Worm (Caenorhabditis elegans): ENCODE measurements around the gene jmjd-5.
A peak's percentile ranks its signal among the peaks of the same experiment; 100 is the strongest.

Gene jmjd-5

DNA sequence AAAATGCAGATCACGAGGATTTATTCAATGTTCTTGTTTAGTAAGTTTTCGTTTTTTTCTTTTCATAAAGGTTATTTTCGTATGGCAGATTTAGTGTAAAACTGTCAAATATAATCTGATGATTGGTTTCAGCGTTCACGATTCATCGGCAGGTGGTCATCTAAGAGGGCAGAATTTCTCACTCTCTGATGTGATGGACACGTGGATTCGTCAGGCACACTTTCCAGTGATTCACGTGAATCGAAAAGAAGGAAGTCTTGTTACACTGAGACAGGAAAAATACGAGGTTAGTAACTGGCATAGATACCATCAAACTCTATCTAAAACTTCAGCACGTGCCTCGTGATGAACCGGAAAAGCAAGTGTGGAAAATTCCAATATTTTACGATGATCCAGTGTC lies 32.6 kb upstream of the jmjd-5 start (continued):
- no peak for TF ChIP-seq madf-5 (GFP tag; IDR thresholded peaks at IDR 0.05)
- peak in 1 of 2 experiments; percentile 73 for TF ChIP-seq unc-62 (GFP tag; optimal IDR thresholded peaks at IDR 0.05 in 1 of 2)
- no peak for TF ChIP-seq unc-62 (tag; optimal IDR thresholded peaks at IDR 0.05)
- TF ChIP-seq nhr-102 (tag; optimal IDR thresholded peaks at IDR 0.05): no peak
- TF ChIP-seq gei-8 (GFP tag; optimal IDR thresholded peaks at IDR 0.05): no peak
- TF ChIP-seq skn-1 (tag; optimal IDR thresholded peaks at IDR 0.05): no peak
- no peak for TF ChIP-seq daf-12 (tag; optimal IDR thresholded peaks at IDR 0.05)
- TF ChIP-seq Y75B8A.6 (GFP tag; IDR thresholded peaks at IDR 0.05): no peak
- TF ChIP-seq unc-39 (tag; optimal IDR thresholded peaks at IDR 0.05): no peak
- TF ChIP-seq hmg-1.1 (GFP tag; IDR thresholded peaks at IDR 0.05): no peak
- no peak for TF ChIP-seq ceh-28 (tag; optimal IDR thresholded peaks at IDR 0.05)
- TF ChIP-seq mxl-3 (GFP tag; optimal IDR thresholded peaks at IDR 0.05): peak; percentile 73
- no peak for TF ChIP-seq vab-7 (GFP tag; IDR thresholded peaks at IDR 0.05)
- TF ChIP-seq pha-4 (GFP tag; IDR thresholded peaks at IDR 0.05): no peak
- no peak for TF ChIP-seq pha-4 (tag; optimal IDR thresholded peaks at IDR 0.05)
- no peak for TF ChIP-seq tag-97 (GFP tag; IDR thresholded peaks at IDR 0.05)
- TF ChIP-seq T20F7.1 (GFP tag; optimal IDR thresholded peaks at IDR 0.05): no peak
- no peak for TF ChIP-seq F26F4.8 (GFP tag; conservative IDR thresholded peaks at IDR 0.05)
- TF ChIP-seq nhr-76 (tag; optimal IDR thresholded peaks at IDR 0.05): no peak
- TF ChIP-seq nhr-41 (GFP tag; IDR thresholded peaks at IDR 0.05): no peak
- no peak for TF ChIP-seq lin-13 (GFP tag; optimal IDR thresholded peaks at IDR 0.05)
- peak; percentile 34 for TF ChIP-seq hlh-11 (tag; optimal IDR thresholded peaks at IDR 0.05)
- TF ChIP-seq daf-19 (GFP tag; conservative IDR thresholded peaks at IDR 0.05): no peak
- TF ChIP-seq madf-9 (GFP tag; conservative IDR thresholded peaks at IDR 0.05): no peak
- TF ChIP-seq ZK337.2 (GFP tag; IDR thresholded peaks at IDR 0.05): no peak
- no peak for TF ChIP-seq fkh-10 (GFP tag; optimal IDR thresholded peaks at IDR 0.05)
- TF ChIP-seq ztf-11 (tag; optimal IDR thresholded peaks at IDR 0.05): no peak
- TF ChIP-seq egl-27 (tag; optimal IDR thresholded peaks at IDR 0.05): no peak
- TF ChIP-seq mep-1 (tag; optimal IDR thresholded peaks at IDR 0.05): no peak
- TF ChIP-seq F44E2.7 (GFP tag; IDR thresholded peaks at IDR 0.05): no peak
- TF ChIP-seq ces-1 (GFP tag; optimal IDR thresholded peaks at IDR 0.05): no peak
- no peak for TF ChIP-seq nhr-28 (tag; optimal IDR thresholded peaks at IDR 0.05)
- peak; percentile 77 for TF ChIP-seq hlh-30 (tag; optimal IDR thresholded peaks at IDR 0.05; ENCODE audit: insufficient read depth)
- no peak for TF ChIP-seq F10B5.3 (tag; optimal IDR thresholded peaks at IDR 0.05)
- TF ChIP-seq nhr-25 (tag; optimal IDR thresholded peaks at IDR 0.05; ENCODE audit: borderline replicate concordance, insufficient read depth): no peak
- TF ChIP-seq nhr-11 (tag; optimal IDR thresholded peaks at IDR 0.05): no peak
- no peak for TF ChIP-seq zip-11 (GFP tag; IDR thresholded peaks at IDR 0.05)
- TF ChIP-seq mxl-2 (GFP tag; conservative IDR thresholded peaks at IDR 0.05): peak; percentile 83
- no peak for TF ChIP-seq daf-8 (GFP tag; IDR thresholded peaks at IDR 0.05)
- TF ChIP-seq pqm-1 (tag; optimal IDR thresholded peaks at IDR 0.05): no peak
- TF ChIP-seq F37D6.2 (tag; optimal IDR thresholded peaks at IDR 0.05): no peak
- TF ChIP-seq jun-1 (tag; optimal IDR thresholded peaks at IDR 0.05): no peak
- no peak for TF ChIP-seq spr-1 (tag; optimal IDR thresholded peaks at IDR 0.05)
- TF ChIP-seq dmd-6 (GFP tag; IDR thresholded peaks at IDR 0.05): peak; percentile 60
- no peak for TF ChIP-seq ZK546.5 (tag; optimal IDR thresholded peaks at IDR 0.05)
- TF ChIP-seq nhr-77 (tag; optimal IDR thresholded peaks at IDR 0.05): no peak
- TF ChIP-seq Y105C5A.15 (GFP tag; IDR thresholded peaks at IDR 0.05): no peak
- no peak for TF ChIP-seq nhr-10 (tag; optimal IDR thresholded peaks at IDR 0.05)
- TF ChIP-seq ceh-20 (GFP tag; IDR thresholded peaks at IDR 0.05): peak; percentile 32; the same call in 1 of the 2 replicates
